Fruit fly (Drosophila melanogaster) whole organism, embryonic: ENCODE results near the gene sick.

Experiments
- Atf6 ChIP-seq: fragments of 200-800 bp; sonication (Bioruptor generic); IDR thresholded peaks from 2 replicates; pipeline ENCODE4 v1.3.6; 2022; ENCODE audit warnings: missing biosample characterization, missing genetic modification characterization
- CG11247 ChIP-seq: fragments of 200-800 bp; sonication (Bioruptor generic); IDR thresholded peaks from 2 replicates; pipeline ENCODE4 v1.3.6; 2022; ENCODE audit warnings: missing biosample characterization, missing genetic modification characterization
- CG11723 ChIP-seq: fragments of 200-800 bp; sonication (Bioruptor generic); optimal IDR thresholded peaks from 2 replicates; lab custom pipeline; 2017; ENCODE audit warnings: missing biosample characterization, mild to moderate bottlenecking, missing genetic modification characterization
- CG12744 ChIP-seq: fragments of 200-800 bp; sonication (Bioruptor generic); optimal IDR thresholded peaks from 2 replicates; lab custom pipeline; 2016; ENCODE audit warnings: missing biosample characterization, missing genetic modification characterization
- CG14441 ChIP-seq: fragments of 200-800 bp; sonication (Bioruptor generic); IDR thresholded peaks from 2 replicates; pipeline ENCODE4 v1.3.6; 2022; ENCODE audit warnings: missing biosample characterization, missing genetic modification characterization
- CG17802 ChIP-seq: fragments of 200-800 bp; sonication (Bioruptor generic); optimal IDR thresholded peaks from 2 replicates; lab custom pipeline; 2018; ENCODE audit warnings: missing biosample characterization, mild to moderate bottlenecking, missing genetic modification characterization, moderate library complexity
- CG2202 ChIP-seq: fragments of 200-800 bp; sonication (Bioruptor generic); optimal IDR thresholded peaks from 2 replicates; lab custom pipeline; 2018; ENCODE audit warnings: missing biosample characterization, mild to moderate bottlenecking, missing genetic modification characterization
- CG31441 ChIP-seq: fragments of 200-800 bp; sonication (Bioruptor generic); IDR thresholded peaks from 2 replicates; pipeline ENCODE4 v1.3.6; 2022; ENCODE audit warnings: missing biosample characterization, missing genetic modification characterization
- CG3163 ChIP-seq: fragments of 200-800 bp; sonication (Bioruptor generic); optimal IDR thresholded peaks from 3 replicates; lab custom pipeline; 2016; ENCODE audit warnings: missing biosample characterization, missing genetic modification characterization
- CG32532 ChIP-seq: fragments of 200-800 bp; sonication (Bioruptor generic); IDR thresholded peaks from 2 replicates; pipeline ENCODE4 v1.3.6; 2022; ENCODE audit warnings: missing biosample characterization, missing genetic modification characterization
- CG3995 ChIP-seq: fragments of 200-800 bp; sonication (Bioruptor generic); optimal IDR thresholded peaks from 3 replicates; lab custom pipeline; 2016; ENCODE audit warnings: missing biosample characterization, missing genetic modification characterization
- CG4360 ChIP-seq: fragments of 200-800 bp; sonication (Bioruptor generic); IDR thresholded peaks from 2 replicates; pipeline ENCODE4 v1.3.6; 2022; ENCODE audit warnings: missing biosample characterization, missing genetic modification characterization
- CG43689 ChIP-seq: fragments of 200-800 bp; sonication (Bioruptor generic); IDR thresholded peaks from 2 replicates; pipeline ENCODE4 v1.3.6; 2022; ENCODE audit warnings: missing biosample characterization, missing genetic modification characterization
- CG6791 ChIP-seq: fragments of 200-800 bp; sonication (Bioruptor generic); IDR thresholded peaks from 3 replicates; pipeline ENCODE4 v1.3.6; 2022; ENCODE audit warnings: missing biosample characterization, missing genetic modification characterization; ENCODE audit not compliant: partially characterized antibody
- CG7839 ChIP-seq: fragments of 200-800 bp; sonication (Bioruptor generic); optimal IDR thresholded peaks from 3 replicates; lab custom pipeline; 2018; ENCODE audit warnings: missing biosample characterization, mild to moderate bottlenecking, missing genetic modification characterization, moderate library complexity
- CG9817 ChIP-seq: fragments of 200-800 bp; sonication (Bioruptor generic); optimal IDR thresholded peaks from 2 replicates; lab custom pipeline; 2018; ENCODE audit warnings: missing biosample characterization, mild to moderate bottlenecking, missing genetic modification characterization, moderate library complexity
- CrebB ChIP-seq: fragments of 200-800 bp; sonication (Bioruptor generic); optimal IDR thresholded peaks from 3 replicates; lab custom pipeline; 2018; ENCODE audit warnings: missing biosample characterization, mild to moderate bottlenecking, missing genetic modification characterization
- Eip74EF ChIP-seq, 2 experiments: fragments of 200-800 bp in 1 of 2; fragments of >200 bp in 1 of 2; sonication (Bioruptor generic) in 1 of 2; optimal IDR thresholded peaks; 2 replicates each; lab custom pipeline; 2017 to 2019; ENCODE audit warnings: missing biosample characterization in 2 of 2, missing genetic modification characterization in 2 of 2, mild to moderate bottlenecking in 1 of 2, moderate library complexity in 1 of 2
- Gsc ChIP-seq: fragments of 200-800 bp; sonication (Bioruptor generic); IDR thresholded peaks from 2 replicates; pipeline ENCODE4 v1.3.6; 2022; ENCODE audit warnings: missing biosample characterization, missing genetic modification characterization
- Jarid2 ChIP-seq: fragments of 200-800 bp; sonication (Bioruptor generic); optimal IDR thresholded peaks from 3 replicates; lab custom pipeline; 2017; ENCODE audit warnings: mild to moderate bottlenecking, missing biosample characterization, missing genetic modification reagents, missing genetic modification characterization
- MTF-1 ChIP-seq: fragments of 200-800 bp; sonication (Bioruptor generic); optimal IDR thresholded peaks from 2 replicates; lab custom pipeline; 2018; ENCODE audit warnings: missing biosample characterization, mild to moderate bottlenecking, missing genetic modification characterization, borderline replicate concordance
- Meics ChIP-seq: fragments of 200-800 bp; sonication (Bioruptor generic); optimal IDR thresholded peaks from 2 replicates; lab custom pipeline; 2017; ENCODE audit warnings: missing biosample characterization, mild to moderate bottlenecking, missing genetic modification characterization
- NC2β ChIP-seq: fragments of 200-800 bp; sonication (Bioruptor generic); optimal IDR thresholded peaks from 2 replicates; lab custom pipeline; 2016; ENCODE audit warnings: missing biosample characterization, missing genetic modification characterization
- Nf-YC ChIP-seq: fragments of 200-800 bp; optimal IDR thresholded peaks from 3 replicates; lab custom pipeline; 2019; ENCODE audit warnings: missing biosample characterization, mild to moderate bottlenecking, missing genetic modification characterization, moderate library complexity
- Xbp1 ChIP-seq: fragments of 200-800 bp; sonication (Bioruptor generic); optimal IDR thresholded peaks from 3 replicates; lab custom pipeline; 2016; ENCODE audit warnings: missing biosample characterization, mild to moderate bottlenecking, missing genetic modification characterization
- cas ChIP-seq: fragments of 200-800 bp; sonication (Bioruptor generic); IDR thresholded peaks from 2 replicates; pipeline ENCODE4 v1.3.6; 2022; ENCODE audit warnings: missing biosample characterization, missing genetic modification characterization
- chif ChIP-seq, 2 experiments: fragments of 200-800 bp; sonication (Bioruptor generic); optimal IDR thresholded peaks; 3 replicates each; lab custom pipeline; 2016; ENCODE audit warnings: missing biosample characterization in 2 of 2, missing genetic modification characterization in 2 of 2
- croc ChIP-seq: fragments of 200-800 bp; sonication (Bioruptor generic); conservative IDR thresholded peaks from 3 replicates; pipeline ENCODE4 v1.3.6; 2022; ENCODE audit warnings: missing biosample characterization, missing genetic modification characterization
- dm ChIP-seq: fragments of 200-800 bp; sonication (Bioruptor generic); optimal IDR thresholded peaks from 3 replicates; lab custom pipeline; 2016; ENCODE audit warnings: missing biosample characterization, missing genetic modification characterization
- dpn ChIP-seq, 2 experiments: fragments of 200-800 bp; sonication (Bioruptor generic); optimal IDR thresholded peaks; 3 replicates each; lab custom pipeline; 2016; ENCODE audit warnings: missing biosample characterization in 2 of 2, missing genetic modification characterization in 2 of 2
- eve ChIP-seq, 2 experiments: fragments of >200 bp; optimal IDR thresholded peaks; 2 replicates each; lab custom pipeline; 2017; ENCODE audit warnings: missing biosample characterization in 2 of 2, missing genetic modification characterization in 2 of 2
- grn ChIP-seq: fragments of 200-800 bp; sonication (Bioruptor generic); optimal IDR thresholded peaks from 3 replicates; lab custom pipeline; 2017; ENCODE audit warnings: missing biosample characterization, missing genetic modification characterization
- gt ChIP-seq: fragments of 200-800 bp; sonication (Bioruptor generic); IDR thresholded peaks from 2 replicates; pipeline ENCODE4 v1.3.6; 2022; ENCODE audit warnings: missing biosample characterization, missing genetic modification characterization
- hb ChIP-seq: fragments of 200-800 bp; sonication (Bioruptor generic); IDR thresholded peaks from 3 replicates; pipeline ENCODE4 v1.3.6; 2022; ENCODE audit warnings: missing biosample characterization, missing genetic modification characterization; ENCODE audit not compliant: partially characterized antibody
- inv ChIP-seq: fragments of 200-800 bp; sonication (Bioruptor generic); IDR thresholded peaks from 2 replicates; pipeline ENCODE4 v1.3.6; 2022; ENCODE audit warnings: missing biosample characterization, missing genetic modification characterization; ENCODE audit not compliant: partially characterized antibody
- jigr1 ChIP-seq: fragments of 200-800 bp; sonication (Bioruptor generic); IDR thresholded peaks from 3 replicates; pipeline ENCODE4 v1.3.6; 2022; ENCODE audit warnings: missing biosample characterization, missing genetic modification characterization
- kni ChIP-seq: fragments of 200-800 bp; sonication (Bioruptor generic); optimal IDR thresholded peaks from 3 replicates; lab custom pipeline; 2017; ENCODE audit warnings: mild to moderate bottlenecking, missing biosample characterization, missing genetic modification reagents, missing genetic modification characterization
- mld ChIP-seq: fragments of 200-800 bp; sonication (Bioruptor generic); IDR thresholded peaks from 3 replicates; pipeline ENCODE4 v1.3.6; 2022; ENCODE audit warnings: missing biosample characterization, missing genetic modification characterization; ENCODE audit not compliant: partially characterized antibody
- p53 ChIP-seq: fragments of 200-800 bp; sonication (Bioruptor generic); optimal IDR thresholded peaks from 2 replicates; lab custom pipeline; 2016; ENCODE audit warnings: missing biosample characterization, missing genetic modification characterization
- sd ChIP-seq: fragments of 200-800 bp; sonication (Bioruptor generic); optimal IDR thresholded peaks from 3 replicates; lab custom pipeline; 2018; ENCODE audit warnings: missing biosample characterization, mild to moderate bottlenecking, missing genetic modification characterization, moderate library complexity
- sr ChIP-seq: fragments of 200-800 bp; sonication (Bioruptor generic); IDR thresholded peaks from 3 replicates; pipeline ENCODE4 v1.3.6; 2022; ENCODE audit warnings: missing biosample characterization, missing genetic modification characterization
- sug ChIP-seq: fragments of 200-800 bp; optimal IDR thresholded peaks from 2 replicates; lab custom pipeline; 2019; ENCODE audit warnings: missing biosample characterization, mild to moderate bottlenecking, missing genetic modification characterization, moderate library complexity
- trem ChIP-seq: fragments of 200-800 bp; optimal IDR thresholded peaks from 3 replicates; lab custom pipeline; 2019; ENCODE audit warnings: missing biosample characterization, mild to moderate bottlenecking, missing genetic modification characterization, moderate library complexity
- unc-4 ChIP-seq: fragments of 200-800 bp; sonication (Bioruptor generic); IDR thresholded peaks from 2 replicates; pipeline ENCODE4 v1.3.6; 2022; ENCODE audit warnings: missing biosample characterization, missing genetic modification characterization; ENCODE audit not compliant: partially characterized antibody
- usp ChIP-seq: fragments of >200 bp; optimal IDR thresholded peaks from 2 replicates; lab custom pipeline; 2017; ENCODE audit warnings: missing biosample characterization, missing genetic modification characterization
- vfl ChIP-seq: fragments of 200-800 bp; sonication (Bioruptor generic); optimal IDR thresholded peaks from 2 replicates; lab custom pipeline; 2016; ENCODE audit warnings: missing biosample characterization, missing genetic modification characterization
- wor ChIP-seq: fragments of 200-800 bp; sonication (Bioruptor generic); IDR thresholded peaks from 2 replicates; pipeline ENCODE4 v1.3.6; 2022; ENCODE audit warnings: missing biosample characterization, missing genetic modification characterization
- z ChIP-seq: fragments of 200-800 bp; sonication (Bioruptor generic); IDR thresholded peaks from 3 replicates; pipeline ENCODE4 v1.3.6; 2022; ENCODE audit warnings: missing biosample characterization, missing genetic modification characterization
- zen ChIP-seq: fragments of 200-800 bp; sonication (Bioruptor generic); optimal IDR thresholded peaks from 3 replicates; lab custom pipeline; 2018; ENCODE audit warnings: missing biosample characterization, mild to moderate bottlenecking, missing genetic modification characterization, moderate library complexity

The sick gene

dm6 chr2L:19791321-19792281 lies 4.6 kb upstream of the sick start, which contains the start of the genes CdGAPr and CG10466 (continued):
- no peak for TF ChIP-seq Gsc (GFP tag; lab: Robert Waterston, UW)
- no peak for TF ChIP-seq CG31441 (GFP tag; lab: Robert Waterston, UW)
- TF ChIP-seq sd (tag; lab: Kevin White, UChicago), result peak; percentile 62
- TF ChIP-seq gt (GFP tag; lab: Robert Waterston, UW), result no peak
- peak in 1 of 2 experiments; percentile 71 for TF ChIP-seq eve (GFP tag; optimal IDR thresholded peaks at IDR 0.05; lab: Kevin White, UChicago)
- no peak for TF ChIP-seq sug (tag; lab: Kevin White, UChicago)
- TF ChIP-seq trem (tag; lab: Kevin White, UChicago), result peak; percentile 79
- TF ChIP-seq mld (GFP tag; lab: Robert Waterston, UW), result no peak
- TF ChIP-seq CrebB (tag; lab: Kevin White, UChicago), result no peak
- TF ChIP-seq Eip74EF (GFP tag; optimal IDR thresholded peaks at IDR 0.05; lab: Kevin White, UChicago), result peak in 1 of 2 experiments; percentile 40
- TF ChIP-seq CG11723 (GFP tag; lab: Kevin White, UChicago), result no peak
- no peak for TF ChIP-seq jigr1 (GFP tag; lab: Robert Waterston, UW)
- peak; percentile 14 for TF ChIP-seq Meics
- no peak for TF ChIP-seq usp (GFP tag; lab: Kevin White, UChicago)
- no peak for TF ChIP-seq NC2β (GFP tag; lab: Kevin White, UChicago)
- no peak for TF ChIP-seq Atf6 (GFP tag; lab: Robert Waterston, UW)
- TF ChIP-seq Xbp1 (GFP tag; lab: Kevin White, UChicago), result no peak
- no peak for TF ChIP-seq grn (GFP tag; lab: Kevin White, UChicago)
- TF ChIP-seq sr (GFP tag; lab: Robert Waterston, UW), result no peak
- peak; percentile 78 for TF ChIP-seq zen
- no peak for TF ChIP-seq croc (GFP tag; lab: Robert Waterston, UW)
- TF ChIP-seq CG12744 (GFP tag; lab: Kevin White, UChicago), result no peak
- no peak for TF ChIP-seq wor
- TF ChIP-seq CG9817 (tag; lab: Kevin White, UChicago), result no peak
- TF ChIP-seq dm, result no peak
- no peak for TF ChIP-seq CG7839 (tag; lab: Kevin White, UChicago)
- no peak for TF ChIP-seq CG3995 (GFP tag; lab: Kevin White, UChicago)
- no peak for TF ChIP-seq vfl
- TF ChIP-seq CG43689 (GFP tag; lab: Robert Waterston, UW), result no peak
- no peak for TF ChIP-seq inv (GFP tag; lab: Robert Waterston, UW)
- TF ChIP-seq cas, result no peak
- no peak for TF ChIP-seq CG2202 (tag; lab: Kevin White, UChicago)
- no peak for TF ChIP-seq CG3163 (GFP tag; lab: Kevin White, UChicago)
- no peak for TF ChIP-seq kni (GFP tag; lab: Kevin White, UChicago)
- TF ChIP-seq MTF-1 (GFP tag; lab: Kevin White, UChicago), result peak; percentile 25
- no peak for TF ChIP-seq hb
- peak; percentile 42; the same call in 1 of the 2 replicates for TF ChIP-seq CG32532 (GFP tag; lab: Robert Waterston, UW)
- no peak for TF ChIP-seq CG11247 (GFP tag; lab: Robert Waterston, UW)
- TF ChIP-seq Jarid2 (GFP tag; lab: Kevin White, UChicago), result peak; percentile 83
- no peak for TF ChIP-seq CG14441
- TF ChIP-seq z (GFP tag; lab: Robert Waterston, UW), result no peak
- no peak for TF ChIP-seq unc-4
- TF ChIP-seq p53, result no peak
- peak; percentile 55 for TF ChIP-seq CG6791 (GFP tag; lab: Robert Waterston, UW)
- TF ChIP-seq CG4360 (GFP tag; lab: Robert Waterston, UW), result no peak
- TF ChIP-seq chif (GFP tag; optimal IDR thresholded peaks at IDR 0.05; lab: Kevin White, UChicago), result no peak
- TF ChIP-seq CG17802 (tag; lab: Kevin White, UChicago), result no peak
- TF ChIP-seq Nf-YC (tag; lab: Kevin White, UChicago), result peak; percentile 21
- TF ChIP-seq dpn (GFP tag; optimal IDR thresholded peaks at IDR 0.05; lab: Kevin White, UChicago), result no peak
